Worm (Caenorhabditis elegans) whole organism, L4/young adult: ENCODE results near the gene nlp-16.

Experiments
- dao-5 ChIP-seq: sonication (generic microtip); optimal IDR thresholded peaks from 2 replicates; lab custom pipeline; 2016; ENCODE audit warnings: missing genotype, missing genetic modification characterization, moderate library complexity, missing compliant biosample characterization
- him-1 ChIP-seq: sonication (generic microtip); optimal IDR thresholded peaks from 2 replicates; lab custom pipeline; 2016; ENCODE audit warnings: missing genotype, missing genetic modification reagents, missing genetic modification characterization, missing compliant biosample characterization

ce11 chrIV:6279392-6279791, 19.8 kb upstream of the nlp-16 start, which contains the start of gene sams-5:
- TF ChIP-seq dao-5 (tag; lab: Kevin White, UChicago) (no peak), him-1 (tag; lab: Kevin White, UChicago) (no peak)
